Worm (Caenorhabditis elegans): ENCODE data around the gene F40G9.8.

Gene F40G9.8

DNA sequence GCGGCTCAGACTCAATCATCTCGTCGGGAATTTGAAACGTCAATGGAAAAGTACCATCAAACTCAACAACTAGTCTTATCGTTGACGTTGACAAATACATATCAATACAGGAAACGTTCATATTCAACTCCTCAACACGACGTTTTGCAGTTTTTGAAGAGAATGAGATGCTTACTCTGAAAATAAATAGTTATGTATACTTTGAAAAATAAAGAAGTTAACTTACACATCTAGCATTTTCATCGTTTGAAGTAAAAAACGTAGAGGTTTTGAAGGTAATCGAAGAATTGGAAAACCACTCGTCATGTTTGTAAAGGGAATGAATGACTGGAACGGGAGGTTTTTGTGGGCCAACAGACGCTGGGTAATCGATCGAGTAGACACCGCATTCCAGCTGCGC is 23.8 kb downstream of the F40G9.8 start, which contains the start of gene fbxb-81:
TSS of gene fbxb-81 (minus strand) at position 314 of the 400 bp plus-strand sequence.
- TF ChIP-seq ama-1 (optimal IDR thresholded peaks at IDR 0.05) (no peak), nhr-76 (tag; optimal IDR thresholded peaks at IDR 0.05) (no peak), ZK546.5 (tag; optimal IDR thresholded peaks at IDR 0.05) (no peak), nhr-77 (tag; optimal IDR thresholded peaks at IDR 0.05) (no peak), mml-1 (tag; optimal IDR thresholded peaks at IDR 0.05) (no peak), elt-1 (tag; optimal IDR thresholded peaks at IDR 0.05) (no peak), unc-62 (GFP tag; optimal IDR thresholded peaks at IDR 0.05) (no peak), pqm-1 (tag; optimal IDR thresholded peaks at IDR 0.05) (no peak), R02D3.7 (tag; optimal IDR thresholded peaks at IDR 0.05) (no peak), ceh-82 (tag; optimal IDR thresholded peaks at IDR 0.05) (no peak), lsy-12 (tag; optimal IDR thresholded peaks at IDR 0.05) (no peak)

DNA sequence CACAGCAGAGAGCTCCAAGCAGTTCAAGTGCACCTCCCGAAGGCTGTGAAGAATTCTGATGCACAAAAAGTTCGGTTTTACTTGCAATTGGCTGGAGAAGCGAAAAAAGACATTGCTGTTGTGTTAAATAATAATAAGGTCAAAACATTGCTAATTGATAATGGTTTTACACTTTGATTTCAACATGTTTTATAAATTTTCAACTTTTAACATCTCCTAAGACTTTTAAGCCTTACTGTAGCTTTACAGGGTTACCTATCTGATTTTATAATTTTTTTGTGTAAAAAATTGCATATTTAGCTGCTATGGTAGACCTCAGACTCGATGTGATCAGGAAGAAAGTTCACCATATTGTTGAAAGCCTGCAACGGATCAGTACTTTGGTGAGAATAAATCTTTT is 30.5 kb downstream of the F40G9.8 start, which contains the start of gene pals-25:
TSS of gene pals-25 (plus strand) at position 301 of the 400 bp plus-strand sequence.
- TF ChIP-seq ceh-82 (tag; optimal IDR thresholded peaks at IDR 0.05) (no peak), fkh-10 (GFP tag; optimal IDR thresholded peaks at IDR 0.05) (no peak), elt-3 (tag; optimal IDR thresholded peaks at IDR 0.05) (no peak), nhr-25 (tag; optimal IDR thresholded peaks at IDR 0.05) (no peak), sea-2 (GFP tag; optimal IDR thresholded peaks at IDR 0.05) (no peak), elt-1 (tag; optimal IDR thresholded peaks at IDR 0.05) (no peak), snpc-4 (tag; optimal IDR thresholded peaks at IDR 0.05) (no peak), R02D3.7 (tag; optimal IDR thresholded peaks at IDR 0.05) (no peak), lin-15B (tag; optimal IDR thresholded peaks at IDR 0.05) (no peak), eor-1 (tag; optimal IDR thresholded peaks at IDR 0.05) (no peak)

DNA sequence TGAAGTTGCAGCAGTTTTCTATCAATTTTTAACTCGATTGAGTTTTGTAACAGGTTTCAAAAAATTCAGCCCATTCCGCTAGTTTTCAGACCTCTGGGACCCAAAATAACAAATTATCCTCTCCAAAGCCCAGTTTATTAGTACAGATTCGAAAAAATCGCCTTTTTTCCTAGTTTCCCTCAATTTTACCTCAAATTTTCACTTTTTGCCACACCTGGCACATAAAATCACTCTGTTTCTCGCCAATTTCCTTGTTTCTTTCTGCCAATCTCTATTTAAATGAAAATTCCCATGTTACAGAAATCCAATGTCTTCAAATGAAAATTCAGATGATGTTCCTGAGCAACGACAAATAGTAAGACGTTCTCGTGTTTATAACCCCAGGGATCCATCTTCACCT is 32.6 kb downstream of the F40G9.8 start, which contains the start of gene pals-22:
TSS of gene pals-22 (plus strand) at position 301 of the 400 bp plus-strand sequence.
- TF ChIP-seq unc-39 (tag; optimal IDR thresholded peaks at IDR 0.05) (no peak), ceh-82 (tag; optimal IDR thresholded peaks at IDR 0.05) (no peak), aly-2 (tag; optimal IDR thresholded peaks at IDR 0.05) (no peak), nfya-1 (tag; optimal IDR thresholded peaks at IDR 0.05; ENCODE audit: insufficient read depth) (no peak), fkh-2 (tag; optimal IDR thresholded peaks at IDR 0.05) (no peak), pqm-1 (tag; optimal IDR thresholded peaks at IDR 0.05) (no peak)

DNA sequence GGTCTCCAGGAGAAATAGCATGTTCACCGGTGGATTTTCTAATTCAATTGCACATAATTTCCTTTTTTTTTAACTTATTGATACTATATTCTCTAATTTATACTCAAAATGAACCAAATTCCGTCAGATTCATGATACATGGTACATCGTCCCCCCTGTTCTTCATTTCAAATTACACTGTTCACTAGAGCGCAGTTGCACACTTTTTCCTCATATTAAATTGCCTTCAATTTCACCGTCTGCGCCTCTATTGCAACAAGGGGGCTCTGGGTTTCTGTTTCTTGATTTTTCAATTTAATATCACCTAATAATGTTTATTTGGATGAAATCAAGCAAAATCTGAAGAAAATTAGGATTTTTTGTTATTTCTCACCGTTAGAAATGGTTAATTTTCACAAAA is 33.0 kb downstream of the F40G9.8 start:
- TF ChIP-seq daf-12 (tag; optimal IDR thresholded peaks at IDR 0.05) (no peak), jun-1 (tag; optimal IDR thresholded peaks at IDR 0.05) (peak; percentile 13), ceh-9 (tag; optimal IDR thresholded peaks at IDR 0.05) (no peak), egl-5 (tag; optimal IDR thresholded peaks at IDR 0.05) (peak; percentile 71), ama-1 (optimal IDR thresholded peaks at IDR 0.05) (no peak), lin-15B (tag; optimal IDR thresholded peaks at IDR 0.05) (peak; percentile 77), fkh-2 (tag; optimal IDR thresholded peaks at IDR 0.05) (no peak), snpc-4 (tag; optimal IDR thresholded peaks at IDR 0.05) (peak; percentile 55), ceh-82 (tag; optimal IDR thresholded peaks at IDR 0.05) (no peak), hmg-11 (tag; optimal IDR thresholded peaks at IDR 0.05) (peak; percentile 18), ZK546.5 (tag; optimal IDR thresholded peaks at IDR 0.05) (no peak), elt-2 (tag; optimal IDR thresholded peaks at IDR 0.05) (peak; percentile 33), ztf-11 (tag; optimal IDR thresholded peaks at IDR 0.05) (no peak), nfya-1 (tag; optimal IDR thresholded peaks at IDR 0.05; ENCODE audit: insufficient read depth) (peak; percentile 70), ztf-4 (tag; optimal IDR thresholded peaks at IDR 0.05) (no peak), nhr-23 (tag; optimal IDR thresholded peaks at IDR 0.05) (peak; percentile 61), skn-1 (tag; optimal IDR thresholded peaks at IDR 0.05) (no peak), pha-4 (tag; optimal IDR thresholded peaks at IDR 0.05) (peak; percentile 82), fkh-10 (GFP tag; optimal IDR thresholded peaks at IDR 0.05) (peak; percentile 12), lin-39 (tag; optimal IDR thresholded peaks at IDR 0.05) (peak; percentile 82), lsy-12 (tag; optimal IDR thresholded peaks at IDR 0.05) (no peak), nhr-77 (tag; optimal IDR thresholded peaks at IDR 0.05) (peak; percentile 9), nhr-43 (tag; optimal IDR thresholded peaks at IDR 0.05; ENCODE audit: poor library complexity, severe bottlenecking) (no peak), eor-1 (tag; optimal IDR thresholded peaks at IDR 0.05) (no peak)

DNA sequence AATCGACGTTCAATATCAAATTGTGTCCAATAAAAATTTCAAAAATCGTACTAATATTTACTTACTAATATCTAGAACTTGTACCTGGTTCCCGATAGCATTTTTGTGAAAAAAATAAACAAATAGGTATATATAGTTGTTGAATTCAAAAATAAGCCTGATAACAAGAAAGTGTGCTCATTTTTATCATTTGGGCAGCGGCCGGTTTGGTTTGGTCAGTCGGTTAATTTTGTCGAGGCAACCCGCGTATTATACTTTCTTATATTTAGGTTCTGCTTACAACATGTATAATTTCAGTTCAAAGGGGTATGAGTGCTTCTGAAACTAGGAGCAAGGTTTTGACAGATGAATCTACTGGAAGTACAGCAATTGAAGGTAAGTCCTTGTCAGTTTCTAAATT is 34.0 kb downstream of the F40G9.8 start, which contains the start of the genes nhr-280 and C29F9.2:
TSS of gene nhr-280 (minus strand) at position 101 of the 400 bp plus-strand sequence.
TSS of gene C29F9.2 (plus strand) at position 298 of the 400 bp plus-strand sequence.
- TF ChIP-seq pha-4 (tag; optimal IDR thresholded peaks at IDR 0.05) (peak; percentile 38), egl-5 (tag; optimal IDR thresholded peaks at IDR 0.05) (no peak), sea-2 (GFP tag; optimal IDR thresholded peaks at IDR 0.05) (no peak), elt-2 (tag; optimal IDR thresholded peaks at IDR 0.05) (peak; percentile 38), ztf-4 (tag; optimal IDR thresholded peaks at IDR 0.05) (no peak), lin-39 (tag; optimal IDR thresholded peaks at IDR 0.05) (no peak), nhr-77 (tag; optimal IDR thresholded peaks at IDR 0.05) (no peak)

Data from whole organism, L3 larva.